Fruit fly (Drosophila melanogaster) whole organism, embryonic: ENCODE results near the gene aph-1.
A peak's percentile ranks its signal among the peaks of the same experiment; 100 is the strongest.

Experiments used
- Atf6 ChIP-seq: fragments of 200-800 bp; sonication (Bioruptor generic); IDR thresholded peaks from 2 replicates; pipeline ENCODE4 v1.3.6; 2022; ENCODE audit warnings: missing biosample characterization, missing genetic modification characterization
- Bdp1 ChIP-seq: fragments of 200-800 bp; sonication (Bioruptor generic); optimal IDR thresholded peaks from 3 replicates; lab custom pipeline; 2016; ENCODE audit warnings: missing biosample characterization, missing genetic modification characterization
- CG10267 ChIP-seq: fragments of 200-800 bp; sonication (Bioruptor generic); optimal IDR thresholded peaks from 2 replicates; lab custom pipeline; 2018; ENCODE audit warnings: missing biosample characterization, mild to moderate bottlenecking, missing genetic modification characterization, moderate library complexity
- CG10431 ChIP-seq: fragments of 200-800 bp; sonication (Bioruptor generic); optimal IDR thresholded peaks from 3 replicates; lab custom pipeline; 2018; ENCODE audit warnings: missing biosample characterization, mild to moderate bottlenecking, missing genetic modification characterization
- CG10462 ChIP-seq: fragments of 200-800 bp; sonication (Bioruptor generic); optimal IDR thresholded peaks from 2 replicates; lab custom pipeline; 2016; ENCODE audit warnings: missing biosample characterization, missing genetic modification characterization
- CG11398 ChIP-seq: fragments of 200-800 bp; sonication (Bioruptor generic); optimal IDR thresholded peaks from 2 replicates; lab custom pipeline; 2016; ENCODE audit warnings: missing biosample characterization, missing genetic modification characterization
- CG15514 ChIP-seq: fragments of 200-800 bp; sonication (Bioruptor generic); optimal IDR thresholded peaks from 3 replicates; lab custom pipeline; 2017; ENCODE audit warnings: missing biosample characterization, missing genetic modification characterization, mild to moderate bottlenecking, moderate library complexity, missing genetic modification reagents
- CG17568 ChIP-seq: fragments of 200-800 bp; sonication (Bioruptor generic); optimal IDR thresholded peaks from 2 replicates; lab custom pipeline; 2018; ENCODE audit warnings: missing biosample characterization, mild to moderate bottlenecking, missing genetic modification characterization, moderate library complexity
- CG1792 ChIP-seq: fragments of 200-800 bp; sonication (Bioruptor generic); optimal IDR thresholded peaks from 2 replicates; lab custom pipeline; 2016; ENCODE audit warnings: missing biosample characterization, missing genetic modification characterization
- CG31365 ChIP-seq: fragments of 200-800 bp; sonication (Bioruptor generic); optimal IDR thresholded peaks from 2 replicates; lab custom pipeline; 2018; ENCODE audit warnings: missing biosample characterization, mild to moderate bottlenecking, missing genetic modification characterization
- CG31388 ChIP-seq: fragments of 200-800 bp; sonication (Bioruptor generic); optimal IDR thresholded peaks from 2 replicates; lab custom pipeline; 2016; ENCODE audit warnings: missing biosample characterization, missing genetic modification characterization
- CG32532 ChIP-seq: fragments of 200-800 bp; sonication (Bioruptor generic); IDR thresholded peaks from 2 replicates; pipeline ENCODE4 v1.3.6; 2022; ENCODE audit warnings: missing biosample characterization, missing genetic modification characterization
- CG33213 ChIP-seq: fragments of 200-800 bp; sonication (Bioruptor generic); optimal IDR thresholded peaks from 3 replicates; lab custom pipeline; 2016; ENCODE audit warnings: missing biosample characterization, missing genetic modification characterization
- CG34376 ChIP-seq: fragments of 200-800 bp; sonication (Bioruptor generic); optimal IDR thresholded peaks from 2 replicates; lab custom pipeline; 2018; ENCODE audit warnings: missing biosample characterization, mild to moderate bottlenecking, missing genetic modification characterization
- CG3995 ChIP-seq: fragments of 200-800 bp; sonication (Bioruptor generic); optimal IDR thresholded peaks from 3 replicates; lab custom pipeline; 2016; ENCODE audit warnings: missing biosample characterization, missing genetic modification characterization
- CG4282 ChIP-seq: fragments of 200-800 bp; sonication (Bioruptor generic); optimal IDR thresholded peaks from 2 replicates; lab custom pipeline; 2016; ENCODE audit warnings: missing biosample characterization, missing genetic modification characterization
- CG6254 ChIP-seq: fragments of 200-800 bp; sonication (Bioruptor generic); optimal IDR thresholded peaks from 3 replicates; lab custom pipeline; 2017; ENCODE audit warnings: mild to moderate bottlenecking, missing biosample characterization, missing genetic modification reagents, missing genetic modification characterization
- CG6791 ChIP-seq: fragments of 200-800 bp; sonication (Bioruptor generic); IDR thresholded peaks from 3 replicates; pipeline ENCODE4 v1.3.6; 2022; ENCODE audit warnings: missing biosample characterization, missing genetic modification characterization; ENCODE audit not compliant: partially characterized antibody
- CHES-1-like ChIP-seq: fragments of 200-800 bp; sonication (Bioruptor generic); optimal IDR thresholded peaks from 2 replicates; lab custom pipeline; 2016; ENCODE audit warnings: missing biosample characterization, missing genetic modification characterization
- E2f2 ChIP-seq: fragments of 200-800 bp; sonication (Bioruptor generic); IDR thresholded peaks from 2 replicates; pipeline ENCODE4 v1.3.6; 2022; ENCODE audit warnings: missing biosample characterization, missing genetic modification characterization
- ERR ChIP-seq: fragments of 200-800 bp; sonication (Bioruptor generic); optimal IDR thresholded peaks from 2 replicates; lab custom pipeline; 2016; ENCODE audit warnings: missing biosample characterization, missing genetic modification characterization
- Ets65A ChIP-seq: fragments of 200-800 bp; sonication (Bioruptor generic); peaks from one replicate; lab custom pipeline; 2016; ENCODE audit warnings: missing biosample characterization, missing genetic modification characterization
- Fer2 ChIP-seq: fragments of 200-800 bp; sonication (Bioruptor generic); optimal IDR thresholded peaks from 2 replicates; lab custom pipeline; 2018; ENCODE audit warnings: missing biosample characterization, mild to moderate bottlenecking, missing genetic modification characterization, moderate library complexity
- Fer3 ChIP-seq: fragments of 200-800 bp; sonication (Bioruptor generic); optimal IDR thresholded peaks from 2 replicates; lab custom pipeline; 2018; ENCODE audit warnings: missing biosample characterization, mild to moderate bottlenecking, missing genetic modification characterization, moderate library complexity
- Hand ChIP-seq: fragments of 200-800 bp; sonication (Bioruptor generic); optimal IDR thresholded peaks from 2 replicates; lab custom pipeline; 2017; ENCODE audit warnings: mild to moderate bottlenecking, missing biosample characterization, missing genetic modification reagents, missing genetic modification characterization
- Hr78 ChIP-seq, 2 experiments: fragments of 200-800 bp in 1 of 2; fragments of >200 bp in 1 of 2; sonication (Bioruptor generic) in 1 of 2; optimal IDR thresholded peaks; 2 replicates each; lab custom pipeline; 2017 to 2019; ENCODE audit warnings: missing biosample characterization in 2 of 2, missing genetic modification characterization in 2 of 2, mild to moderate bottlenecking in 1 of 2, moderate library complexity in 1 of 2
- Jarid2 ChIP-seq: fragments of 200-800 bp; sonication (Bioruptor generic); optimal IDR thresholded peaks from 3 replicates; lab custom pipeline; 2017; ENCODE audit warnings: mild to moderate bottlenecking, missing biosample characterization, missing genetic modification reagents, missing genetic modification characterization
- Lhr ChIP-seq: fragments of 200-800 bp; sonication (Bioruptor generic); optimal IDR thresholded peaks from 3 replicates; lab custom pipeline; 2017; ENCODE audit warnings: mild to moderate bottlenecking, missing biosample characterization, missing genetic modification reagents, missing genetic modification characterization
- Mad ChIP-seq: fragments of 200-800 bp; sonication (Bioruptor generic); optimal IDR thresholded peaks from 2 replicates; lab custom pipeline; 2016; ENCODE audit warnings: missing biosample characterization, missing genetic modification characterization
- Meics ChIP-seq: fragments of 200-800 bp; sonication (Bioruptor generic); optimal IDR thresholded peaks from 2 replicates; lab custom pipeline; 2017; ENCODE audit warnings: missing biosample characterization, mild to moderate bottlenecking, missing genetic modification characterization
- Nf-YC ChIP-seq: fragments of 200-800 bp; optimal IDR thresholded peaks from 3 replicates; lab custom pipeline; 2019; ENCODE audit warnings: missing biosample characterization, mild to moderate bottlenecking, missing genetic modification characterization, moderate library complexity
- Oli ChIP-seq: fragments of 200-800 bp; sonication (Bioruptor generic); optimal IDR thresholded peaks from 2 replicates; lab custom pipeline; 2018; ENCODE audit warnings: missing biosample characterization, mild to moderate bottlenecking, missing genetic modification characterization, moderate library complexity
- Poxn ChIP-seq: fragments of 200-800 bp; sonication (Bioruptor generic); IDR thresholded peaks from 2 replicates; pipeline ENCODE4 v1.3.6; 2022; ENCODE audit warnings: missing biosample characterization, missing genetic modification characterization
- Sox100B ChIP-seq: fragments of 200-800 bp; sonication (Bioruptor generic); optimal IDR thresholded peaks from 3 replicates; lab custom pipeline; 2018; ENCODE audit warnings: missing biosample characterization, mild to moderate bottlenecking, missing genetic modification characterization
- al ChIP-seq: fragments of 200-800 bp; sonication (Bioruptor generic); IDR thresholded peaks from 2 replicates; pipeline ENCODE4 v1.3.6; 2022; ENCODE audit warnings: missing biosample characterization, missing genetic modification characterization
- ara ChIP-seq: fragments of 200-800 bp; sonication (Bioruptor generic); IDR thresholded peaks from 2 replicates; pipeline ENCODE4 v1.3.6; 2022; ENCODE audit warnings: missing biosample characterization, missing genetic modification characterization
- cad ChIP-seq: fragments of >200 bp; optimal IDR thresholded peaks from 2 replicates; lab custom pipeline; 2017; ENCODE audit warnings: missing biosample characterization, missing genetic modification characterization
- chinmo ChIP-seq: fragments of 200-800 bp; sonication (Bioruptor generic); IDR thresholded peaks from 4 replicates; pipeline ENCODE4 v1.3.6; 2022; ENCODE audit warnings: missing biosample characterization, missing genetic modification characterization; ENCODE audit not compliant: partially characterized antibody
- da ChIP-seq: fragments of 200-800 bp; sonication (Bioruptor generic); optimal IDR thresholded peaks from 2 replicates; lab custom pipeline; 2016; ENCODE audit warnings: missing biosample characterization, missing genetic modification characterization
- danr ChIP-seq: fragments of 200-800 bp; sonication (Bioruptor generic); IDR thresholded peaks from 2 replicates; pipeline ENCODE4 v1.3.6; 2022; ENCODE audit warnings: missing biosample characterization, missing genetic modification characterization
- lbe ChIP-seq: fragments of 200-800 bp; sonication (Bioruptor generic); optimal IDR thresholded peaks from 2 replicates; lab custom pipeline; 2016; ENCODE audit warnings: missing biosample characterization, mild to moderate bottlenecking, missing genetic modification characterization
- nmo ChIP-seq: fragments of 200-800 bp; sonication (Bioruptor generic); optimal IDR thresholded peaks from 2 replicates; lab custom pipeline; 2018; ENCODE audit warnings: missing biosample characterization, mild to moderate bottlenecking, missing genetic modification characterization, moderate library complexity
- nom ChIP-seq: fragments of 200-800 bp; sonication (Bioruptor generic); optimal IDR thresholded peaks from 2 replicates; lab custom pipeline; 2017; ENCODE audit warnings: missing biosample characterization, missing genetic modification characterization, mild to moderate bottlenecking, moderate library complexity, missing genetic modification reagents
- org-1 ChIP-seq: fragments of 200-800 bp; sonication (Bioruptor generic); optimal IDR thresholded peaks from 2 replicates; lab custom pipeline; 2017; ENCODE audit warnings: missing biosample characterization, missing genetic modification characterization
- pita ChIP-seq: fragments of 200-800 bp; sonication (Bioruptor generic); optimal IDR thresholded peaks from 2 replicates; lab custom pipeline; 2017; ENCODE audit warnings: missing biosample characterization, mild to moderate bottlenecking, missing genetic modification characterization
- pzg ChIP-seq: fragments of 200-800 bp; sonication (Bioruptor generic); optimal IDR thresholded peaks from 3 replicates; lab custom pipeline; 2018; ENCODE audit warnings: missing biosample characterization, mild to moderate bottlenecking, missing genetic modification characterization, moderate library complexity
- ro ChIP-seq: fragments of 200-800 bp; sonication (Bioruptor generic); IDR thresholded peaks from 2 replicates; pipeline ENCODE4 v1.3.6; 2022; ENCODE audit warnings: missing biosample characterization, missing genetic modification characterization
- slp2 ChIP-seq: fragments of 200-800 bp; sonication (Bioruptor generic); optimal IDR thresholded peaks from 2 replicates; lab custom pipeline; 2016; ENCODE audit warnings: missing biosample characterization, missing genetic modification characterization
- sr ChIP-seq: fragments of 200-800 bp; sonication (Bioruptor generic); IDR thresholded peaks from 3 replicates; pipeline ENCODE4 v1.3.6; 2022; ENCODE audit warnings: missing biosample characterization, missing genetic modification characterization

Gene aph-1

dm6 chr2L:2769476-2770185 is 3.6 kb downstream of the aph-1 start, which contains the start of the genes colt and HINT1 (continued):
- TF ChIP-seq E2f2 (GFP tag; lab: Robert Waterston, UW): no peak; the same call in 1 of the 2 replicates
- no peak for TF ChIP-seq org-1 (GFP tag; lab: Kevin White, UChicago)
- TF ChIP-seq al (GFP tag; lab: Robert Waterston, UW): no peak
- TF ChIP-seq CG32532 (GFP tag; lab: Robert Waterston, UW): peak; percentile 48; the same call in 1 of the 2 replicates
- peak; percentile 56 for TF ChIP-seq CG34376 (GFP tag; lab: Kevin White, UChicago)
- TF ChIP-seq CG6254: peak; percentile 7
- no peak for TF ChIP-seq cad (GFP tag; lab: Kevin White, UChicago)
- TF ChIP-seq nom (GFP tag; lab: Kevin White, UChicago): peak; percentile 99
- TF ChIP-seq CG31388: no peak
- no peak for TF ChIP-seq sr (GFP tag; lab: Robert Waterston, UW)
- no peak for TF ChIP-seq danr (GFP tag; lab: Robert Waterston, UW)
- no peak for TF ChIP-seq pita
- no peak for TF ChIP-seq Mad (GFP tag; lab: Kevin White, UChicago)
- TF ChIP-seq Bdp1 (GFP tag; lab: Kevin White, UChicago): no peak
- no peak for TF ChIP-seq Fer3 (tag; lab: Kevin White, UChicago)
- TF ChIP-seq slp2: no peak
- TF ChIP-seq Poxn (GFP tag; lab: Robert Waterston, UW): no peak
- no peak for TF ChIP-seq CG10462 (GFP tag; lab: Kevin White, UChicago)
- TF ChIP-seq chinmo (GFP tag; lab: Robert Waterston, UW): 0 out of 4 replicates have a peak, but pooled peaks have one; percentile 46
- peak; percentile 80 for TF ChIP-seq CG3995 (GFP tag; lab: Kevin White, UChicago)
- no peak for TF ChIP-seq Ets65A (GFP tag; lab: Kevin White, UChicago)
- TF ChIP-seq CG10431: peak; percentile 22
- TF ChIP-seq lbe (GFP tag; lab: Kevin White, UChicago): peak; percentile 35
- no peak for TF ChIP-seq Sox100B (GFP tag; lab: Kevin White, UChicago)
- TF ChIP-seq CG31365 (tag; lab: Kevin White, UChicago): no peak
- TF ChIP-seq Hand (GFP tag; lab: Kevin White, UChicago): no peak
- TF ChIP-seq pzg (GFP tag; lab: Kevin White, UChicago): peak; percentile 85
- peak; percentile 42 for TF ChIP-seq Nf-YC
- peak; percentile 58 for TF ChIP-seq nmo (GFP tag; lab: Kevin White, UChicago)
- no peak for TF ChIP-seq ara
- TF ChIP-seq CHES-1-like (GFP tag; lab: Kevin White, UChicago): peak; percentile 4
- TF ChIP-seq Hr78 (GFP tag; optimal IDR thresholded peaks at IDR 0.05; lab: Kevin White, UChicago): peak in 1 of 2 experiments; percentile 9
- no peak for TF ChIP-seq Atf6 (GFP tag; lab: Robert Waterston, UW)
- no peak for TF ChIP-seq CG17568 (GFP tag; lab: Kevin White, UChicago)
- TF ChIP-seq da: no peak
- peak; percentile 45 for TF ChIP-seq CG10267
- peak; percentile 94 for TF ChIP-seq CG15514
- no peak for TF ChIP-seq CG1792 (GFP tag; lab: Kevin White, UChicago)
- no peak for TF ChIP-seq CG4282
- TF ChIP-seq CG11398 (GFP tag; lab: Kevin White, UChicago): no peak
- peak; percentile 44; the same call in 1 of the 3 replicates for TF ChIP-seq CG6791 (GFP tag; lab: Robert Waterston, UW)
- no peak for TF ChIP-seq ro (GFP tag; lab: Robert Waterston, UW)
- TF ChIP-seq Jarid2: no peak
- peak; percentile 28 for TF ChIP-seq Meics (GFP tag; lab: Kevin White, UChicago)
- TF ChIP-seq Lhr (GFP tag; lab: Kevin White, UChicago): peak; percentile 33
- peak; percentile 2 for TF ChIP-seq ERR (GFP tag; lab: Kevin White, UChicago)
- TF ChIP-seq CG33213 (GFP tag; lab: Kevin White, UChicago): peak; percentile 53
- no peak for TF ChIP-seq Oli (tag; lab: Kevin White, UChicago)
- peak; percentile 1 for TF ChIP-seq Fer2 (tag; lab: Kevin White, UChicago)
